Fruit fly (Drosophila melanogaster) whole organism, prepupa: ENCODE data around the gene CG16986.

Experiments used
- Ets21C ChIP-seq: fragments of 200-800 bp; sonication (Bioruptor generic); optimal IDR thresholded peaks from 3 replicates; lab custom pipeline; 2016; ENCODE audit warnings: missing biosample characterization, missing genetic modification characterization
- Hr39 ChIP-seq: fragments of 200-800 bp; sonication (Bioruptor generic); optimal IDR thresholded peaks from 2 replicates; lab custom pipeline; 2016; ENCODE audit warnings: missing biosample characterization, missing genetic modification characterization
- Met ChIP-seq: fragments of 200-800 bp; sonication (Bioruptor generic); optimal IDR thresholded peaks from 3 replicates; lab custom pipeline; 2016; ENCODE audit warnings: missing biosample characterization, missing genetic modification characterization
- Smox ChIP-seq: fragments of 200-800 bp; sonication (Bioruptor generic); optimal IDR thresholded peaks from 3 replicates; lab custom pipeline; 2016; ENCODE audit warnings: missing biosample characterization, missing genetic modification characterization

- no peak for TF ChIP-seq Met (GFP tag; lab: Kevin White, UChicago)
- no peak for TF ChIP-seq Hr39 (GFP tag; lab: Kevin White, UChicago)
- TF ChIP-seq Ets21C (GFP tag; lab: Kevin White, UChicago), result no peak
- no peak for TF ChIP-seq Smox (GFP tag; lab: Kevin White, UChicago)
Measured at dm6 chr3L:2632763-2633100, 32.6 kb downstream of the CG16986 start.
